Worm (Caenorhabditis elegans): ENCODE results near the gene sre-47.

DNA sequence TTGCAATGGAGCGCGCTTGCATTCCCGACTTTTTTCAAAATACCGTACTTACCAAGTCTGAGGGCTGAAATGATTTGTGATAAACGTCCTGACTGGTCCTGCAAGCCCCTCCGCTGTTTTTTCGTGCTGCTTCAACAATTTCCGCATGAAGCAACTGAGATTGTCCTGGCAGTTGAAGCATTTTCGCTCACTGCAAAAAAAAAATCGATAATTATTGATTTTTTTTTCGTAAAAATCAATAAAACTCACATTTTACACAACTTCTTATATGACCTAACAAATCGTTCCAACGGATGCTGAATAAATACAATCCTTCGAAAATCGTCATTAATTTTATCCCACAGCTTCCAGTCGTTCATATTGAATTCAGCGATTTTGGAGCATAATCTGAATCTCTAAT is 34.4 kb upstream of the sre-47 start:
- TF ChIP-seq flt-1 (GFP tag; IDR thresholded peaks at IDR 0.05) (no peak), ztf-29 (GFP tag; IDR thresholded peaks at IDR 0.05) (no peak), klf-2 (GFP tag; conservative IDR thresholded peaks at IDR 0.05) (no peak), tab-1 (GFP tag; IDR thresholded peaks at IDR 0.05) (no peak), cog-1 (tag; optimal IDR thresholded peaks at IDR 0.05) (no peak), med-1 (GFP tag; optimal IDR thresholded peaks at IDR 0.05; ENCODE audit: insufficient read depth) (no peak), ref-1 (GFP tag; conservative IDR thresholded peaks at IDR 0.05) (no peak)

All from whole organism, midembryonic.